Worm (Caenorhabditis elegans) whole organism, L3 larva: ENCODE measurements around the gene F40G12.11.

Source experiments
- aly-2 ChIP-seq: fragments of 150-350 bp; optimal IDR thresholded peaks from 2 replicates; lab custom pipeline; 2014; ENCODE audit warnings: missing biosample characterization, missing genetic modification characterization
- ama-1 ChIP-seq: fragments of 150-350 bp; optimal IDR thresholded peaks from 2 replicates; lab custom pipeline; 2018
- ceh-16 ChIP-seq: sonication (generic microtip); optimal IDR thresholded peaks from 2 replicates; lab custom pipeline; 2017; ENCODE audit warnings: missing biosample characterization, missing genetic modification characterization
- ceh-82 ChIP-seq: fragments of 150-350 bp; optimal IDR thresholded peaks from 2 replicates; lab custom pipeline; 2014; ENCODE audit warnings: missing biosample characterization, missing genetic modification characterization
- ceh-9 ChIP-seq: sonication (generic microtip); optimal IDR thresholded peaks from 2 replicates; lab custom pipeline; 2018; ENCODE audit warnings: missing biosample characterization, missing genetic modification characterization
- daf-12 ChIP-seq: fragments of 150-350 bp; optimal IDR thresholded peaks from 2 replicates; lab custom pipeline; 2014; ENCODE audit warnings: missing biosample characterization, missing genetic modification reagents, missing genetic modification characterization
- egl-5 ChIP-seq: fragments of 150-350 bp; optimal IDR thresholded peaks from 2 replicates; lab custom pipeline; 2017; ENCODE audit warnings: missing biosample characterization, missing genetic modification reagents, missing genetic modification characterization, inconsistent platforms
- elt-1 ChIP-seq: fragments of 150-350 bp; optimal IDR thresholded peaks from 2 replicates; lab custom pipeline; 2014; ENCODE audit warnings: missing biosample characterization, missing genetic modification characterization
- elt-2 ChIP-seq: sonication (generic microtip); optimal IDR thresholded peaks from 2 replicates; lab custom pipeline; 2016; ENCODE audit warnings: missing genetic modification reagents, mild to moderate bottlenecking, missing genetic modification characterization, missing compliant biosample characterization
- eor-1 ChIP-seq, 2 experiments: fragments of 150-350 bp; optimal IDR thresholded peaks; 2 replicates each; lab custom pipeline; 2014 to 2018; ENCODE audit warnings: missing biosample characterization in 2 of 2, missing genetic modification characterization in 2 of 2
- fkh-10 ChIP-seq: sonication (generic microtip); optimal IDR thresholded peaks from 2 replicates; lab custom pipeline; 2017; ENCODE audit warnings: missing biosample characterization, missing genetic modification reagents, missing genetic modification characterization
- fkh-2 ChIP-seq: fragments of 150-350 bp; optimal IDR thresholded peaks from 2 replicates; lab custom pipeline; 2014; ENCODE audit warnings: missing biosample characterization, missing genetic modification reagents, missing genetic modification characterization
- fos-1 ChIP-seq: fragments of 150-350 bp; optimal IDR thresholded peaks from 2 replicates; lab custom pipeline; 2014; ENCODE audit warnings: missing biosample characterization, missing genetic modification characterization
- hmg-11 ChIP-seq: sonication (generic microtip); optimal IDR thresholded peaks from 2 replicates; lab custom pipeline; 2016; ENCODE audit warnings: missing genetic modification characterization, missing compliant biosample characterization
- lin-15B ChIP-seq: fragments of 150-350 bp; optimal IDR thresholded peaks from 2 replicates; lab custom pipeline; 2014; ENCODE audit warnings: missing biosample characterization, missing genetic modification characterization
- lin-39 ChIP-seq: fragments of 150-350 bp; optimal IDR thresholded peaks from 2 replicates; lab custom pipeline; 2018; ENCODE audit warnings: missing biosample characterization, missing genetic modification reagents, missing genetic modification characterization
- lsy-12 ChIP-seq: sonication (generic microtip); optimal IDR thresholded peaks from 2 replicates; lab custom pipeline; 2016; ENCODE audit warnings: mild to moderate bottlenecking, missing genetic modification characterization, missing compliant biosample characterization
- mdl-1 ChIP-seq: fragments of 150-350 bp; optimal IDR thresholded peaks from 2 replicates; lab custom pipeline; 2014; ENCODE audit warnings: missing biosample characterization, missing genetic modification characterization
- mml-1 ChIP-seq: fragments of 150-350 bp; sonication (generic microtip); optimal IDR thresholded peaks from 3 replicates; lab custom pipeline; 2014; ENCODE audit warnings: missing biosample characterization, missing genetic modification characterization
- nfya-1 ChIP-seq: sonication (generic microtip); optimal IDR thresholded peaks from 2 replicates; lab custom pipeline; 2017; ENCODE audit warnings: missing genetic modification characterization, mild to moderate bottlenecking, missing compliant biosample characterization, antibody characterized with exemption, moderate library complexity; ENCODE audit not compliant: insufficient read depth
- nhr-12 ChIP-seq: fragments of 150-350 bp; optimal IDR thresholded peaks from 2 replicates; lab custom pipeline; 2014; ENCODE audit warnings: missing biosample characterization, missing genetic modification characterization
- nhr-23 ChIP-seq: fragments of 150-350 bp; optimal IDR thresholded peaks from 2 replicates; lab custom pipeline; 2014; ENCODE audit warnings: missing biosample characterization, missing genetic modification reagents, missing genetic modification characterization
- nhr-237 ChIP-seq: fragments of 150-350 bp; optimal IDR thresholded peaks from 2 replicates; lab custom pipeline; 2014; ENCODE audit warnings: missing biosample characterization, missing genetic modification characterization
- nhr-25 ChIP-seq: sonication (generic microtip); optimal IDR thresholded peaks from 2 replicates; lab custom pipeline; 2017; ENCODE audit warnings: missing biosample characterization, missing genetic modification characterization
- nhr-28 ChIP-seq: fragments of 150-350 bp; optimal IDR thresholded peaks from 2 replicates; lab custom pipeline; 2014; ENCODE audit warnings: missing biosample characterization, missing genetic modification characterization
- nhr-43 ChIP-seq: sonication (generic microtip); optimal IDR thresholded peaks from 2 replicates; lab custom pipeline; 2016; ENCODE audit warnings: mild to moderate bottlenecking, missing genetic modification characterization, missing compliant biosample characterization; ENCODE audit not compliant: poor library complexity, severe bottlenecking
- nhr-76 ChIP-seq: fragments of 150-350 bp; sonication (generic microtip); optimal IDR thresholded peaks from 5 replicates; lab custom pipeline; 2014; ENCODE audit warnings: missing biosample characterization, missing genetic modification characterization
- nhr-77 ChIP-seq: fragments of 150-350 bp; optimal IDR thresholded peaks from 2 replicates; lab custom pipeline; 2014; ENCODE audit warnings: missing biosample characterization, missing genetic modification characterization
- pha-4 ChIP-seq: fragments of 150-350 bp; optimal IDR thresholded peaks from 2 replicates; lab custom pipeline; 2014; ENCODE audit warnings: missing biosample characterization, missing genetic modification reagents, missing genetic modification characterization
- pqm-1 ChIP-seq: fragments of 150-350 bp; optimal IDR thresholded peaks from 2 replicates; lab custom pipeline; 2017; ENCODE audit warnings: missing biosample characterization, missing genetic modification characterization, inconsistent platforms
- sea-2 ChIP-seq: fragments of 150-350 bp; sonication (generic microtip); optimal IDR thresholded peaks from 4 replicates; lab custom pipeline; 2014; ENCODE audit warnings: missing biosample characterization, missing genetic modification reagents, missing genetic modification characterization
- skn-1 ChIP-seq: fragments of 150-350 bp; optimal IDR thresholded peaks from 2 replicates; lab custom pipeline; 2014; ENCODE audit warnings: missing biosample characterization, missing genetic modification characterization
- snpc-4 ChIP-seq: fragments of 150-350 bp; optimal IDR thresholded peaks from 2 replicates; lab custom pipeline; 2014; ENCODE audit warnings: missing biosample characterization, missing genetic modification characterization
- tbx-2 ChIP-seq: sonication (generic microtip); optimal IDR thresholded peaks from 2 replicates; lab custom pipeline; 2016; ENCODE audit warnings: mild to moderate bottlenecking, missing genetic modification characterization, missing compliant biosample characterization
- unc-62 ChIP-seq: fragments of 150-350 bp; sonication (generic microtip); optimal IDR thresholded peaks from 4 replicates; lab custom pipeline; 2014; ENCODE audit warnings: missing biosample characterization, missing genetic modification reagents, missing genetic modification characterization
- ztf-11 ChIP-seq: fragments of 150-350 bp; optimal IDR thresholded peaks from 2 replicates; lab custom pipeline; 2014; ENCODE audit warnings: missing biosample characterization, missing genetic modification characterization

The F40G12.11 gene

ce11 chrV:14260831-14261230 is 25.1 kb upstream of the F40G12.11 start, which contains the start of gene F40G12.2:
TSS of gene F40G12.2 (minus strand) at chrV:14260931.
- TF ChIP-seq ama-1 (lab: Kevin White, UChicago) (no peak), lin-39 (no peak), lsy-12 (tag; lab: Kevin White, UChicago) (no peak), tbx-2 (tag; lab: Kevin White, UChicago) (no peak), nhr-23 (tag; lab: Kevin White, UChicago) (no peak), fkh-10 (GFP tag; lab: Kevin White, UChicago) (no peak), elt-2 (tag; lab: Kevin White, UChicago) (no peak), fos-1 (no peak), sea-2 (GFP tag; lab: Kevin White, UChicago) (no peak), hmg-11 (tag; lab: Kevin White, UChicago) (no peak), aly-2 (tag; lab: Kevin White, UChicago) (no peak), mml-1 (tag; lab: Kevin White, UChicago) (no peak), nhr-237 (no peak), nfya-1 (tag; lab: Kevin White, UChicago) (no peak), nhr-12 (tag; lab: Kevin White, UChicago) (no peak), elt-1 (tag; lab: Kevin White, UChicago) (no peak), mdl-1 (tag; lab: Kevin White, UChicago) (no peak), pqm-1 (tag; lab: Kevin White, UChicago) (no peak)

ce11 chrV:14267326-14267942 is 18.5 kb upstream of the F40G12.11 start:
- TF ChIP-seq nhr-28 (tag; lab: Kevin White, UChicago) (no peak), snpc-4 (tag; lab: Kevin White, UChicago) (peak; percentile 1)
- TF ChIP-seq, all 47 proteins: peak for 1

ce11 chrV:14268616-14269015 is 17.4 kb upstream of the F40G12.11 start, which contains the start of gene F40G12.4:
TSS of gene F40G12.4 (minus strand) at chrV:14268716.
- no peak for TF ChIP-seq nhr-43 (tag; lab: Kevin White, UChicago)
- no peak for TF ChIP-seq sea-2 (GFP tag; lab: Kevin White, UChicago)
- TF ChIP-seq ceh-82 (tag; lab: Kevin White, UChicago) = no peak
- no peak for TF ChIP-seq skn-1 (tag; lab: Kevin White, UChicago)
- no peak for TF ChIP-seq nfya-1 (tag; lab: Kevin White, UChicago)
- TF ChIP-seq pqm-1 (tag; lab: Kevin White, UChicago) = no peak
- TF ChIP-seq mdl-1 (tag; lab: Kevin White, UChicago) = no peak
- TF ChIP-seq fkh-10 (GFP tag; lab: Kevin White, UChicago) = no peak
- no peak for TF ChIP-seq aly-2 (tag; lab: Kevin White, UChicago)
- TF ChIP-seq mml-1 (tag; lab: Kevin White, UChicago) = no peak
- TF ChIP-seq ceh-16 (tag; lab: Kevin White, UChicago) = no peak
- no peak for TF ChIP-seq elt-1 (tag; lab: Kevin White, UChicago)
- no peak for TF ChIP-seq ceh-9 (tag; lab: Kevin White, UChicago)
- no peak for TF ChIP-seq unc-62 (GFP tag; lab: Kevin White, UChicago)
- no peak for TF ChIP-seq nhr-237
- no peak for TF ChIP-seq lin-15B (tag; lab: Kevin White, UChicago)
- no peak for TF ChIP-seq ztf-11 (tag; lab: Kevin White, UChicago)
- no peak for TF ChIP-seq fkh-2 (tag; lab: Kevin White, UChicago)
- TF ChIP-seq pha-4 (tag; lab: Kevin White, UChicago) = no peak
- no peak for TF ChIP-seq nhr-76 (tag; lab: Kevin White, UChicago)
- TF ChIP-seq, all 47 proteins: peak for 0

ce11 chrV:14270729-14271128 is 15.2 kb upstream of the F40G12.11 start, which contains the start of gene F40G12.5:
TSS of gene F40G12.5 (minus strand) at chrV:14270829.
- no peak for TF ChIP-seq nhr-77
- no peak for TF ChIP-seq nhr-237
- TF ChIP-seq ceh-9 (tag; lab: Kevin White, UChicago) = no peak
- TF ChIP-seq egl-5 (tag; lab: Kevin White, UChicago) = no peak
- no peak for TF ChIP-seq sea-2 (GFP tag; lab: Kevin White, UChicago)
- no peak for TF ChIP-seq ceh-16 (tag; lab: Kevin White, UChicago)
- no peak for TF ChIP-seq elt-1 (tag; lab: Kevin White, UChicago)
- TF ChIP-seq unc-62 (GFP tag; lab: Kevin White, UChicago) = no peak
- TF ChIP-seq tbx-2 (tag; lab: Kevin White, UChicago) = no peak
- TF ChIP-seq daf-12 (tag; lab: Kevin White, UChicago) = no peak
- no peak for TF ChIP-seq nhr-25 (tag; lab: Kevin White, UChicago)
- no peak for TF ChIP-seq lsy-12 (tag; lab: Kevin White, UChicago)
- no peak for TF ChIP-seq pqm-1 (tag; lab: Kevin White, UChicago)
- TF ChIP-seq mdl-1 (tag; lab: Kevin White, UChicago) = no peak
- no peak for TF ChIP-seq eor-1 (tag; optimal IDR thresholded peaks at IDR 0.05; lab: Kevin White, UChicago)
- TF ChIP-seq pha-4 (tag; lab: Kevin White, UChicago) = no peak
